Worm (Caenorhabditis elegans): ENCODE data around the gene C25H3.17.
A peak's percentile ranks its signal among the peaks of the same experiment; 100 is the strongest.

C25H3.17 gene

ce11 chrII:5665029-5665428 lies 4.5 kb downstream of the C25H3.17 start, which contains the start of gene C25H3.15:
Gene C25H3.15, plus strand, starts transcription at chrII:5665329.
- TF ChIP-seq ztf-4 (tag; optimal IDR thresholded peaks at IDR 0.05) (no peak), nhr-23 (tag; optimal IDR thresholded peaks at IDR 0.05) (peak; percentile 15), lsy-12 (tag; optimal IDR thresholded peaks at IDR 0.05) (no peak)

ce11 chrII:5663180-5663791 lies 6.2 kb downstream of the C25H3.17 start:
- no peak for TF ChIP-seq nhr-67 (tag; optimal IDR thresholded peaks at IDR 0.05)
- peak; percentile 59 for TF ChIP-seq nfya-1 (tag; optimal IDR thresholded peaks at IDR 0.05; ENCODE audit: insufficient read depth)
- peak; percentile 26 for TF ChIP-seq hmg-11 (tag; optimal IDR thresholded peaks at IDR 0.05)
- TF ChIP-seq elt-3 (tag; optimal IDR thresholded peaks at IDR 0.05): no peak
- no peak for TF ChIP-seq pqm-1 (tag; optimal IDR thresholded peaks at IDR 0.05)

- TF ChIP-seq ztf-11 (tag; optimal IDR thresholded peaks at IDR 0.05): peak; percentile 51
- TF ChIP-seq nhr-76 (tag; optimal IDR thresholded peaks at IDR 0.05): peak; percentile 42
- peak; percentile 94 for TF ChIP-seq nhr-25 (tag; optimal IDR thresholded peaks at IDR 0.05)
- TF ChIP-seq ZK546.5 (tag; optimal IDR thresholded peaks at IDR 0.05): no peak
- peak; percentile 13 for TF ChIP-seq fkh-2 (tag; optimal IDR thresholded peaks at IDR 0.05)
- no peak for TF ChIP-seq eor-1 (tag; optimal IDR thresholded peaks at IDR 0.05)
- no peak for TF ChIP-seq mml-1 (tag; optimal IDR thresholded peaks at IDR 0.05)
- TF ChIP-seq nhr-23 (tag; optimal IDR thresholded peaks at IDR 0.05): peak; percentile 64
- TF ChIP-seq ceh-28 (tag; optimal IDR thresholded peaks at IDR 0.05): peak; percentile 86
- no peak for TF ChIP-seq nhr-237 (tag; optimal IDR thresholded peaks at IDR 0.05)
- peak; percentile 53 for TF ChIP-seq skn-1 (tag; optimal IDR thresholded peaks at IDR 0.05)
- peak; percentile 46 for TF ChIP-seq pqm-1 (tag; optimal IDR thresholded peaks at IDR 0.05)
- peak; percentile 48 for TF ChIP-seq zag-1 (tag; optimal IDR thresholded peaks at IDR 0.05)
- peak; percentile 46 for TF ChIP-seq sea-2 (GFP tag; optimal IDR thresholded peaks at IDR 0.05)
- TF ChIP-seq egl-27 (tag; optimal IDR thresholded peaks at IDR 0.05): no peak
- TF ChIP-seq ceh-9 (tag; optimal IDR thresholded peaks at IDR 0.05): no peak
- TF ChIP-seq elt-2 (tag; optimal IDR thresholded peaks at IDR 0.05): peak; percentile 84
- TF ChIP-seq elt-1 (tag; optimal IDR thresholded peaks at IDR 0.05): peak; percentile 11
- TF ChIP-seq lin-15B (tag; optimal IDR thresholded peaks at IDR 0.05): peak; percentile 69
- peak; percentile 96 for TF ChIP-seq egl-5 (tag; optimal IDR thresholded peaks at IDR 0.05)
- no peak for TF ChIP-seq nhr-12 (tag; optimal IDR thresholded peaks at IDR 0.05)
- peak; percentile 55 for TF ChIP-seq jun-1 (tag; optimal IDR thresholded peaks at IDR 0.05)
- peak; percentile 67 for TF ChIP-seq mdl-1 (tag; optimal IDR thresholded peaks at IDR 0.05)
- peak; percentile 86 for TF ChIP-seq ztf-4 (tag; optimal IDR thresholded peaks at IDR 0.05)
- TF ChIP-seq ama-1 (optimal IDR thresholded peaks at IDR 0.05): peak; percentile 100
- peak in 1 of 3 experiments; percentile 82 for TF ChIP-seq elt-3 (tag; optimal IDR thresholded peaks at IDR 0.05)
- no peak for TF ChIP-seq fos-1 (tag; optimal IDR thresholded peaks at IDR 0.05)
- peak; percentile 72 for TF ChIP-seq pha-4 (tag; optimal IDR thresholded peaks at IDR 0.05)
- no peak for TF ChIP-seq nhr-28 (tag; optimal IDR thresholded peaks at IDR 0.05)
- peak; percentile 6 for TF ChIP-seq ceh-16 (tag; optimal IDR thresholded peaks at IDR 0.05)
- peak; percentile 75 for TF ChIP-seq nhr-43 (tag; optimal IDR thresholded peaks at IDR 0.05; ENCODE audit: poor library complexity, severe bottlenecking)
- TF ChIP-seq tbx-2 (tag; optimal IDR thresholded peaks at IDR 0.05): peak; percentile 82
- TF ChIP-seq nhr-77 (tag; optimal IDR thresholded peaks at IDR 0.05): no peak
- peak; percentile 86 for TF ChIP-seq lin-39 (tag; optimal IDR thresholded peaks at IDR 0.05)
- peak; percentile 50 for TF ChIP-seq snpc-4 (tag; optimal IDR thresholded peaks at IDR 0.05)
- TF ChIP-seq ceh-82 (tag; optimal IDR thresholded peaks at IDR 0.05): peak; percentile 64
- TF ChIP-seq daf-12 (tag; optimal IDR thresholded peaks at IDR 0.05): no peak
- peak; percentile 47 for TF ChIP-seq nhr-67 (tag; optimal IDR thresholded peaks at IDR 0.05)
- peak; percentile 89 for TF ChIP-seq hmg-11 (tag; optimal IDR thresholded peaks at IDR 0.05)
- peak; percentile 82 for TF ChIP-seq unc-62 (GFP tag; optimal IDR thresholded peaks at IDR 0.05)
- TF ChIP-seq R02D3.7 (tag; optimal IDR thresholded peaks at IDR 0.05): peak; percentile 65
- TF ChIP-seq aly-2 (tag; optimal IDR thresholded peaks at IDR 0.05): no peak
- peak; percentile 20 for TF ChIP-seq nhr-11 (tag; optimal IDR thresholded peaks at IDR 0.05)
- TF ChIP-seq lsy-12 (tag; optimal IDR thresholded peaks at IDR 0.05): peak; percentile 92
- TF ChIP-seq fkh-10 (GFP tag; optimal IDR thresholded peaks at IDR 0.05): peak; percentile 71
- TF ChIP-seq nfya-1 (tag; optimal IDR thresholded peaks at IDR 0.05; ENCODE audit: insufficient read depth): peak; percentile 99
- no peak for TF ChIP-seq unc-39 (tag; optimal IDR thresholded peaks at IDR 0.05)
These were observed 7.7 kb downstream of the C25H3.17 start for ce11 chrII:5661735-5662177.
